Worm (Caenorhabditis elegans) whole organism, late embryonic: ENCODE measurements around the gene enu-3.2.

ENCODE experiments used
- ceh-14 ChIP-seq: sonication (generic microtip); optimal IDR thresholded peaks from 2 replicates; lab custom pipeline; 2016; ENCODE audit warnings: missing genotype, missing genetic modification characterization, missing compliant biosample characterization
- ceh-19 ChIP-seq: fragments of 200-800 bp; sonication (Bioruptor generic); optimal IDR thresholded peaks from 2 replicates; lab custom pipeline; 2018; ENCODE audit warnings: mild to moderate bottlenecking, missing genetic modification characterization, missing compliant biosample characterization
- ceh-24 ChIP-seq: sonication (generic microtip); optimal IDR thresholded peaks from 2 replicates; lab custom pipeline; 2016; ENCODE audit warnings: mild to moderate bottlenecking, missing genetic modification characterization, missing compliant biosample characterization
- ceh-31 ChIP-seq: sonication (generic microtip); optimal IDR thresholded peaks from 2 replicates; lab custom pipeline; 2016; ENCODE audit warnings: missing genetic modification characterization, missing compliant biosample characterization
- elt-2 ChIP-seq: sonication (generic microtip); optimal IDR thresholded peaks from 2 replicates; lab custom pipeline; 2016; ENCODE audit warnings: missing genetic modification reagents, missing genetic modification characterization, missing compliant biosample characterization
- fkh-10 ChIP-seq: fragments of 150-350 bp; optimal IDR thresholded peaks from 2 replicates; lab custom pipeline; 2014; ENCODE audit warnings: missing biosample characterization, missing genetic modification reagents, missing genetic modification characterization
- hlh-13 ChIP-seq: fragments of 200-800 bp; sonication (Bioruptor generic); optimal IDR thresholded peaks from 2 replicates; lab custom pipeline; 2018; ENCODE audit warnings: mild to moderate bottlenecking, missing genetic modification characterization, missing compliant biosample characterization
- lim-6 ChIP-seq: sonication (generic microtip); optimal IDR thresholded peaks from 2 replicates; lab custom pipeline; 2016; ENCODE audit warnings: missing genetic modification characterization, missing compliant biosample characterization
- nhr-11 ChIP-seq: fragments of 150-350 bp; optimal IDR thresholded peaks from 2 replicates; lab custom pipeline; 2014; ENCODE audit warnings: missing biosample characterization, missing genetic modification characterization

- TF ChIP-seq elt-2 (tag; lab: Kevin White, UChicago) (no peak), nhr-11 (tag; lab: Kevin White, UChicago) (no peak), ceh-14 (no peak), ceh-31 (tag; lab: Kevin White, UChicago) (no peak), lim-6 (tag; lab: Kevin White, UChicago) (no peak), hlh-13 (GFP tag; lab: Kevin White, UChicago) (no peak), ceh-24 (tag; lab: Kevin White, UChicago) (no peak), fkh-10 (GFP tag; lab: Kevin White, UChicago) (no peak), ceh-19 (GFP tag; lab: Kevin White, UChicago) (no peak)
These were observed 37.1 kb upstream of the enu-3.2 start, which contains the start of gene F26A1.8 for ce11 chrIII:4822140-4822539.
